Fruit fly (Drosophila melanogaster) whole organism, adult: ENCODE results near the gene Syt4.

Source experiments
- CG11617 ChIP-seq: fragments of 200-800 bp; sonication (Bioruptor generic); optimal IDR thresholded peaks from 2 replicates; lab custom pipeline; 2017; ENCODE audit warnings: mild to moderate bottlenecking, missing biosample characterization, missing genetic modification reagents, missing genetic modification characterization
- CG12768 ChIP-seq: fragments of 200-800 bp; sonication (Bioruptor generic); optimal IDR thresholded peaks from 2 replicates; lab custom pipeline; 2017; ENCODE audit warnings: missing biosample characterization, missing genetic modification characterization, mild to moderate bottlenecking, moderate library complexity, missing genetic modification reagents
- CG14711 ChIP-seq: fragments of 200-800 bp; sonication (Bioruptor generic); optimal IDR thresholded peaks from 2 replicates; lab custom pipeline; 2018; ENCODE audit warnings: missing biosample characterization, mild to moderate bottlenecking, missing genetic modification characterization, moderate library complexity
- CG1620 ChIP-seq: fragments of 200-800 bp; sonication (Bioruptor generic); optimal IDR thresholded peaks from 2 replicates; lab custom pipeline; 2016; ENCODE audit warnings: missing biosample characterization, missing genetic modification characterization
- CG7045 ChIP-seq: fragments of 200-800 bp; sonication (Bioruptor generic); optimal IDR thresholded peaks from 2 replicates; lab custom pipeline; 2017; ENCODE audit warnings: missing biosample characterization, mild to moderate bottlenecking, missing genetic modification characterization
- CG7101 ChIP-seq: fragments of 200-800 bp; sonication (Bioruptor generic); optimal IDR thresholded peaks from 2 replicates; lab custom pipeline; 2018; ENCODE audit warnings: missing biosample characterization, mild to moderate bottlenecking, missing genetic modification characterization, moderate library complexity
- Clk ChIP-seq: fragments of 200-800 bp; sonication (Bioruptor generic); optimal IDR thresholded peaks from 2 replicates; lab custom pipeline; 2017; ENCODE audit warnings: missing biosample characterization, missing genetic modification characterization
- Crg-1 ChIP-seq: fragments of 200-800 bp; sonication (Bioruptor generic); optimal IDR thresholded peaks from 2 replicates; lab custom pipeline; 2016; ENCODE audit warnings: missing biosample characterization, missing genetic modification characterization
- Hr96 ChIP-seq: fragments of 200-800 bp; sonication (Bioruptor generic); optimal IDR thresholded peaks from 2 replicates; lab custom pipeline; 2016; ENCODE audit warnings: missing biosample characterization, missing genetic modification characterization
- Mnt ChIP-seq: fragments of 200-800 bp; sonication (Bioruptor generic); optimal IDR thresholded peaks from 2 replicates; lab custom pipeline; 2016; ENCODE audit warnings: missing biosample characterization, mild to moderate bottlenecking, missing genetic modification characterization
- bab1 ChIP-seq: fragments of 200-800 bp; sonication (Bioruptor generic); optimal IDR thresholded peaks from 3 replicates; lab custom pipeline; 2019; ENCODE audit warnings: missing biosample characterization, mild to moderate bottlenecking, missing genetic modification characterization, moderate library complexity
- cnc ChIP-seq, 2 experiments: fragments of >200 bp; optimal IDR thresholded peaks; 2 replicates each; lab custom pipeline; 2017
- kay ChIP-seq: fragments of 200-800 bp; sonication (Bioruptor generic); peaks from one replicate; lab custom pipeline; 2016; ENCODE audit warnings: missing biosample characterization, missing genetic modification characterization, borderline replicate concordance
- toe ChIP-seq: fragments of 200-800 bp; sonication (Bioruptor generic); optimal IDR thresholded peaks from 2 replicates; lab custom pipeline; 2016; ENCODE audit warnings: missing biosample characterization, missing genetic modification characterization

DNA sequence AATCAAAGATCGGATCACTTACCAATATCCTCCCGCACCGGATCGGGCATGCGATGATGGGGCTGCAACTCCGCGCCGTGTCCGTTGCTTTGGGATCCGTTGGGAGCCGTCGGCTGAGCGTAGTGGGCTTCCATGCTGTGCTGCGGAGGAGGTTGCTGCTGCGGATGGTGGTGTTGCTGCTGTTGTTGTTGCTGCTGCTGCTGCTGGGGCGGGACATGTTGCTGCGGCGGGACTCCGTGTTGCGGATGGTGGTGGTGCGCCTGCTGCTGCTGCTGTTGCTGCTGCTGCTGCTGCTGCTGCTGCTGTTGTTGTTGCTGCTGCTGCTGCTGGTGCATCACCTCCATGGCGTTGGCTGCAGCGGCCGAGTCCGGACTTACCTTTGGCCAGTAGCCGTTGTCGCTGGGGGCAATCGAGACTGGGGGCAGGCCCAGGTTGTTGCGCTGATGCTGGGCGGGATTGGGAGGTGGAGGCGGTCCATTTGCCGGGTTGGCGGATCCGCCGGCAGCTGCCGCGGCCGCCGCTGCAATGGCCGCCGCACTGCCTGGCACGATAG, 9.2 kb downstream of the Syt4 start:
- TF ChIP-seq cnc (optimal IDR thresholded peaks at IDR 0.05; lab: Kevin White, UChicago) (no peak), kay (GFP tag; lab: Kevin White, UChicago) (no peak), CG11617 (GFP tag; lab: Kevin White, UChicago) (no peak), CG14711 (tag; lab: Kevin White, UChicago) (no peak), Crg-1 (no peak), bab1 (no peak), CG12768 (no peak), toe (GFP tag; lab: Kevin White, UChicago) (no peak), CG7045 (GFP tag; lab: Kevin White, UChicago) (no peak), Clk (GFP tag; lab: Kevin White, UChicago) (no peak), CG7101 (tag; lab: Kevin White, UChicago) (no peak), Mnt (no peak), CG1620 (no peak), Hr96 (GFP tag; lab: Kevin White, UChicago) (no peak)
